Worm (Caenorhabditis elegans) whole organism, L2 larva: ENCODE results near the gene srh-44.

ENCODE experiments used
- C34F6.9 ChIP-seq: fragments of 150-350 bp; optimal IDR thresholded peaks from 2 replicates; lab custom pipeline; 2014; ENCODE audit warnings: missing biosample characterization, missing genetic modification characterization
- F13H6.1 ChIP-seq: sonication (generic microtip); optimal IDR thresholded peaks from 2 replicates; lab custom pipeline; 2016; ENCODE audit warnings: missing genetic modification characterization, missing compliant biosample characterization
- R02D3.7 ChIP-seq: fragments of 150-350 bp; optimal IDR thresholded peaks from 2 replicates; lab custom pipeline; 2014; ENCODE audit warnings: missing biosample characterization, missing genetic modification characterization
- Y55F3AM.14 ChIP-seq: fragments of 200-800 bp; sonication (Bioruptor generic); optimal IDR thresholded peaks from 2 replicates; lab custom pipeline; 2018; ENCODE audit warnings: mild to moderate bottlenecking, missing genetic modification characterization, missing compliant biosample characterization
- ZK546.5 ChIP-seq: sonication (generic microtip); optimal IDR thresholded peaks from 2 replicates; lab custom pipeline; 2017; ENCODE audit warnings: missing biosample characterization, missing genetic modification characterization
- aly-2 ChIP-seq: fragments of 150-350 bp; optimal IDR thresholded peaks from 2 replicates; lab custom pipeline; 2014; ENCODE audit warnings: missing biosample characterization, missing genetic modification characterization
- ama-1 ChIP-seq: fragments of 150-350 bp; optimal IDR thresholded peaks from 2 replicates; lab custom pipeline; 2018; ENCODE audit warnings: inconsistent platforms
- blmp-1 ChIP-seq: sonication (generic microtip); optimal IDR thresholded peaks from 2 replicates; lab custom pipeline; 2017; ENCODE audit warnings: missing genetic modification characterization, mild to moderate bottlenecking, missing compliant biosample characterization, antibody characterized with exemption, moderate library complexity; ENCODE audit not compliant: insufficient read depth
- ceh-16 ChIP-seq: fragments of 150-350 bp; optimal IDR thresholded peaks from 2 replicates; lab custom pipeline; 2014; ENCODE audit warnings: missing biosample characterization, missing genetic modification characterization
- ceh-82 ChIP-seq: fragments of 150-350 bp; optimal IDR thresholded peaks from 2 replicates; lab custom pipeline; 2014; ENCODE audit warnings: missing biosample characterization, missing genetic modification characterization
- crh-2 ChIP-seq: sonication (generic microtip); optimal IDR thresholded peaks from 2 replicates; lab custom pipeline; 2017; ENCODE audit warnings: missing biosample characterization, missing genetic modification characterization
- dmd-4 ChIP-seq: sonication (generic microtip); optimal IDR thresholded peaks from 2 replicates; lab custom pipeline; 2017; ENCODE audit warnings: missing biosample characterization, missing genetic modification characterization
- egl-27 ChIP-seq: sonication (generic microtip); optimal IDR thresholded peaks from 3 replicates; lab custom pipeline; 2017; ENCODE audit warnings: missing biosample characterization, missing genetic modification reagents, missing genetic modification characterization
- elt-3 ChIP-seq: sonication (generic microtip); optimal IDR thresholded peaks from 2 replicates; lab custom pipeline; 2017; ENCODE audit warnings: missing biosample characterization, missing genetic modification characterization
- fos-1 ChIP-seq: fragments of 150-350 bp; optimal IDR thresholded peaks from 2 replicates; lab custom pipeline; 2014; ENCODE audit warnings: missing biosample characterization, missing genetic modification characterization
- gmeb-1 ChIP-seq: fragments of 150-350 bp; optimal IDR thresholded peaks from 2 replicates; lab custom pipeline; 2014; ENCODE audit warnings: missing biosample characterization, missing genetic modification characterization
- lin-11 ChIP-seq: fragments of 150-350 bp; sonication (generic microtip); optimal IDR thresholded peaks from 2 replicates; lab custom pipeline; 2014; ENCODE audit warnings: missing biosample characterization, missing genetic modification characterization, inconsistent platforms, mixed read lengths
- lin-13 ChIP-seq: fragments of 150-350 bp; optimal IDR thresholded peaks from 2 replicates; lab custom pipeline; 2014; ENCODE audit warnings: missing biosample characterization, missing genetic modification reagents, missing genetic modification characterization
- lin-39 ChIP-seq: fragments of 150-350 bp; optimal IDR thresholded peaks from 2 replicates; lab custom pipeline; 2014; ENCODE audit warnings: missing biosample characterization, missing genetic modification reagents, missing genetic modification characterization
- lsy-2 ChIP-seq, 2 experiments: fragments of 150-350 bp in 1 of 2; sonication (generic microtip) in 1 of 2; optimal IDR thresholded peaks; 2 replicates each; lab custom pipeline; 2014 to 2017; ENCODE audit warnings: missing biosample characterization in 2 of 2, missing genetic modification characterization in 2 of 2
- mab-5 ChIP-seq: fragments of 150-350 bp; optimal IDR thresholded peaks from 2 replicates; lab custom pipeline; 2014; ENCODE audit warnings: missing biosample characterization, missing genetic modification characterization
- mbf-1 ChIP-seq: sonication (generic microtip); optimal IDR thresholded peaks from 2 replicates; lab custom pipeline; 2017; ENCODE audit warnings: missing biosample characterization, missing genetic modification characterization
- mdl-1 ChIP-seq, 2 experiments: fragments of 150-350 bp in 1 of 2; sonication (generic microtip) in 1 of 2; optimal IDR thresholded peaks; 2 replicates each; lab custom pipeline; 2017; ENCODE audit warnings: missing biosample characterization in 2 of 2, missing genetic modification characterization in 2 of 2
- nhr-10 ChIP-seq: sonication (generic microtip); optimal IDR thresholded peaks from 2 replicates; lab custom pipeline; 2017; ENCODE audit warnings: missing biosample characterization, missing genetic modification characterization
- nhr-11 ChIP-seq: fragments of 150-350 bp; optimal IDR thresholded peaks from 2 replicates; lab custom pipeline; 2014; ENCODE audit warnings: missing biosample characterization, missing genetic modification characterization
- nhr-12 ChIP-seq: fragments of 150-350 bp; optimal IDR thresholded peaks from 2 replicates; lab custom pipeline; 2014; ENCODE audit warnings: missing biosample characterization, missing genetic modification characterization
- nhr-129 ChIP-seq: fragments of 150-350 bp; optimal IDR thresholded peaks from 2 replicates; lab custom pipeline; 2014; ENCODE audit warnings: missing biosample characterization, missing genetic modification characterization
- nhr-21 ChIP-seq: fragments of 150-350 bp; optimal IDR thresholded peaks from 2 replicates; lab custom pipeline; 2014; ENCODE audit warnings: missing biosample characterization, missing genetic modification characterization
- nhr-23 ChIP-seq: fragments of 150-350 bp; optimal IDR thresholded peaks from 2 replicates; lab custom pipeline; 2014; ENCODE audit warnings: missing biosample characterization, missing genetic modification reagents, missing genetic modification characterization
- nhr-237 ChIP-seq: fragments of 150-350 bp; optimal IDR thresholded peaks from 2 replicates; lab custom pipeline; 2014; ENCODE audit warnings: missing biosample characterization, missing genetic modification characterization
- nhr-25 ChIP-seq: fragments of 150-350 bp; sonication (generic microtip); optimal IDR thresholded peaks from 3 replicates; lab custom pipeline; 2014; ENCODE audit warnings: missing biosample characterization, missing genetic modification characterization
- nhr-77 ChIP-seq: fragments of 150-350 bp; optimal IDR thresholded peaks from 2 replicates; lab custom pipeline; 2014; ENCODE audit warnings: missing biosample characterization, missing genetic modification characterization
- peb-1 ChIP-seq: fragments of 150-350 bp; optimal IDR thresholded peaks from 2 replicates; lab custom pipeline; 2014; ENCODE audit warnings: missing biosample characterization, missing genetic modification characterization
- sem-4 ChIP-seq: fragments of 150-350 bp; optimal IDR thresholded peaks from 2 replicates; lab custom pipeline; 2014; ENCODE audit warnings: missing biosample characterization, missing genetic modification reagents, missing genetic modification characterization
- skn-1 ChIP-seq: sonication (generic microtip); optimal IDR thresholded peaks from 2 replicates; lab custom pipeline; 2017; ENCODE audit warnings: missing biosample characterization, missing genetic modification characterization
- sma-9 ChIP-seq, 2 experiments: fragments of 150-350 bp in 1 of 2; sonication (generic microtip) in 1 of 2; optimal IDR thresholded peaks; 2 replicates each; lab custom pipeline; 2014 to 2016; ENCODE audit warnings: missing genetic modification characterization in 2 of 2, mild to moderate bottlenecking in 1 of 2, missing biosample characterization in 1 of 2, missing compliant biosample characterization in 1 of 2, missing genetic modification reagents in 1 of 2, moderate library complexity in 1 of 2
- snpc-4 ChIP-seq: fragments of 150-350 bp; optimal IDR thresholded peaks from 2 replicates; lab custom pipeline; 2014; ENCODE audit warnings: missing biosample characterization, missing genetic modification characterization
- unc-39 ChIP-seq: fragments of 150-350 bp; optimal IDR thresholded peaks from 2 replicates; lab custom pipeline; 2014; ENCODE audit warnings: missing biosample characterization, missing genetic modification characterization
- unc-55 ChIP-seq: fragments of 150-350 bp; sonication (generic microtip); optimal IDR thresholded peaks from 3 replicates; lab custom pipeline; 2014; ENCODE audit warnings: missing biosample characterization, missing genetic modification reagents, missing genetic modification characterization
- unc-62 ChIP-seq: fragments of 150-350 bp; optimal IDR thresholded peaks from 2 replicates; lab custom pipeline; 2014; ENCODE audit warnings: missing biosample characterization, missing genetic modification reagents, missing genetic modification characterization
- zag-1 ChIP-seq: fragments of 150-350 bp; optimal IDR thresholded peaks from 2 replicates; lab custom pipeline; 2014; ENCODE audit warnings: missing biosample characterization, missing genetic modification characterization
- ztf-1 ChIP-seq: fragments of 200-800 bp; sonication (Bioruptor generic); conservative IDR thresholded peaks from 2 replicates; pipeline ENCODE4 v1.3.6; 2022; ENCODE audit warnings: missing genetic modification characterization, missing compliant biosample characterization
- ztf-4 ChIP-seq: fragments of 150-350 bp; optimal IDR thresholded peaks from 2 replicates; lab custom pipeline; 2014; ENCODE audit warnings: missing biosample characterization, missing genetic modification characterization

The srh-44 gene

DNA sequence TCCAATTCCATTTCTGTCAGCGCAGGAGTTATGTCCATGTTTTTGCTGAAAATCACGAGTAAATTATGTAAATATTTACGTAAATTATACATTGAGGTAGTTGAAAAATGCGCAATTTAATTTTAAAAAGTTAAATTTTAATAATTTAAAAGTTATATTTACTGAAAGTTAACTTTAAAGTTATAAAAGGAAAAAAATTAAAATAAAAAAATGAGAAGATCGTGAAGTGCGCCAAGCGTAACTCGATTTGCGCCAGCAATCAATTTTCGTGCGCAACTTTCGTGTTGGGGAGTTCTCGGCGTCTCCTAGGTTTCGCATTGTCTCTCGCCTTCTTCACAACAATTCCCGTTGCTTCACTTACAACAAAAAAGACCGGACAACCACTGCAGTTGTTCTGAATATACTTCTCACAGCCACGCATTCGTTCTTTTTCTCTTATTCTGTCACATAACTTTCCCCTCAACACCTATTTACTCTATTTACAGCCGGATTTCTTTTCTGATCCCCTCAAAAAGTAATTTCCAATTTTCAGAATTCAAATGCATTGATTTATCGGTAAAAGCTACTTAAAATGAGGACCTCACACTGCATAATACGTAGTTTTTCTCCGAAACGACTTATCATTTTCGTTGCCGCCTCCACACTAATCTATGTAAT, 41.2 kb upstream of the srh-44 start, which contains the start of the genes metl-1 and W02B12.11 (continued):
- peak; percentile 90 for TF ChIP-seq C34F6.9 (tag; lab: Kevin White, UChicago)
- no peak for TF ChIP-seq nhr-11 (tag; lab: Kevin White, UChicago)

- TF ChIP-seq ceh-16 (tag; lab: Kevin White, UChicago) (no peak), nhr-77 (tag; lab: Kevin White, UChicago) (no peak), unc-55 (no peak), egl-27 (no peak), C34F6.9 (tag; lab: Kevin White, UChicago) (no peak), nhr-21 (tag; lab: Kevin White, UChicago) (no peak), R02D3.7 (tag; lab: Kevin White, UChicago) (no peak)
Measured at ce11 chrII:11476410-11476809, 38.5 kb upstream of the srh-44 start, which contains the start of gene W02B12.16. TSS of gene W02B12.16 (minus strand) at chrII:11476510.

- TF ChIP-seq nhr-10 (no peak), R02D3.7 (tag; lab: Kevin White, UChicago) (no peak), nhr-237 (tag; lab: Kevin White, UChicago) (no peak), lsy-2 (tag; optimal IDR thresholded peaks at IDR 0.05; lab: Kevin White, UChicago) (no peak), zag-1 (tag; lab: Kevin White, UChicago) (no peak), unc-62 (no peak), lin-11 (tag; lab: Kevin White, UChicago) (no peak), snpc-4 (tag; lab: Kevin White, UChicago) (no peak), peb-1 (tag; lab: Kevin White, UChicago) (no peak), blmp-1 (tag; lab: Kevin White, UChicago) (no peak), nhr-77 (tag; lab: Kevin White, UChicago) (no peak), unc-39 (tag; lab: Kevin White, UChicago) (no peak), lin-13 (no peak), C34F6.9 (tag; lab: Kevin White, UChicago) (no peak), unc-55 (no peak), ztf-4 (no peak), F13H6.1 (tag; lab: Kevin White, UChicago) (no peak), ZK546.5 (no peak)
Measured at ce11 chrII:11479076-11479475, 35.8 kb upstream of the srh-44 start, which contains the start of gene W02B12.12. TSS of gene W02B12.12 (minus strand) at chrII:11479176.

DNA sequence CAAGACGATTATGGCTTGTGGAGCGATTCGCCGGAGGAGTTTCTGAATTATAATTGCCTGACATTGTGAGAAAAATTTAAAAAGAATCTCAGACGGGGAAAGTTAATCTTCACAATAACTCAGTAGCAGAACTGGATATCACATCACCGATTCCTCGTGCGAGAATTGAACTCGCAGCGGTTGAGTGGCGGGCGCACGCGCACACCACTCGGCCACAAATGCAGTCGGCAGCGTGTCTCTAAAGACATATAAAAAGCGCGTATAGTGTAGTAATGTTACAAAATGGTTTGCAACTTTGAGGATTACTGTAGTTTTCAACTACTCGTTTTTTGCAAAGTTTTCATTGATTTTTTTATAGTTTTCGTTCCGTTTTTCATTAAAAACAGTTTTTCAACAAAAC, 30.3 kb upstream of the srh-44 start:
- TF ChIP-seq C34F6.9 (tag; lab: Kevin White, UChicago) (peak; percentile 78), mbf-1 (tag; lab: Kevin White, UChicago) (no peak), skn-1 (no peak), zag-1 (tag; lab: Kevin White, UChicago) (peak; percentile 1), nhr-77 (tag; lab: Kevin White, UChicago) (no peak), ZK546.5 (no peak), R02D3.7 (tag; lab: Kevin White, UChicago) (no peak), unc-62 (no peak), lsy-2 (tag; optimal IDR thresholded peaks at IDR 0.05; lab: Kevin White, UChicago) (peak; percentile 48 to 88), sma-9 (GFP tag; optimal IDR thresholded peaks at IDR 0.05; lab: Kevin White, UChicago) (peak; percentile 72), sma-9 (tag; optimal IDR thresholded peaks at IDR 0.05; lab: Kevin White, UChicago) (no peak), lin-13 (no peak), egl-27 (peak; percentile 35), aly-2 (no peak), crh-2 (tag; lab: Kevin White, UChicago) (peak; percentile 63), unc-55 (peak; percentile 74), nhr-12 (tag; lab: Kevin White, UChicago) (no peak), mdl-1 (tag; optimal IDR thresholded peaks at IDR 0.05; lab: Kevin White, UChicago) (peak; percentile 25 to 64), fos-1 (tag; lab: Kevin White, UChicago) (peak; percentile 70), nhr-129 (tag; lab: Kevin White, UChicago) (peak; percentile 88), ztf-1 (GFP tag; lab: Robert Waterston, UW) (no peak), lin-11 (tag; lab: Kevin White, UChicago) (peak; percentile 92), snpc-4 (tag; lab: Kevin White, UChicago) (peak; percentile 19), ama-1 (no peak), nhr-11 (tag; lab: Kevin White, UChicago) (peak; percentile 39), nhr-10 (no peak), unc-39 (tag; lab: Kevin White, UChicago) (no peak), nhr-237 (tag; lab: Kevin White, UChicago) (no peak), nhr-25 (tag; lab: Kevin White, UChicago) (peak; percentile 58), dmd-4 (tag; lab: Kevin White, UChicago) (no peak), elt-3 (tag; lab: Kevin White, UChicago) (no peak), ceh-82 (tag; lab: Kevin White, UChicago) (peak; percentile 59), lin-39 (tag; lab: Kevin White, UChicago) (no peak), nhr-21 (tag; lab: Kevin White, UChicago) (peak; percentile 79), ceh-16 (tag; lab: Kevin White, UChicago) (peak; percentile 13), Y55F3AM.14 (GFP tag; lab: Kevin White, UChicago) (peak; percentile 85), sem-4 (tag; lab: Kevin White, UChicago) (no peak), gmeb-1 (tag; lab: Kevin White, UChicago) (peak; percentile 56), nhr-23 (tag; lab: Kevin White, UChicago) (no peak), mab-5 (tag; lab: Kevin White, UChicago) (peak; percentile 54)
